Worm (Caenorhabditis elegans) whole organism, young adult: ENCODE measurements around the gene lin-48.

ENCODE experiments used
- B0019.2 ChIP-seq: fragments of 200-800 bp; sonication (Bioruptor generic); conservative IDR thresholded peaks from 2 replicates; pipeline ENCODE4 v1.3.6; 2022; ENCODE audit warnings: missing genetic modification reagents, missing genetic modification characterization, missing compliant biosample characterization
- B0035.1 ChIP-seq: sonication (generic microtip); optimal IDR thresholded peaks from 2 replicates; lab custom pipeline; 2016; ENCODE audit warnings: missing genetic modification characterization, mild to moderate bottlenecking, missing compliant biosample characterization, missing genotype, missing genetic modification reagents
- C17E4.6 ChIP-seq: fragments of 200-800 bp; sonication (Bioruptor generic); IDR thresholded peaks from 2 replicates; pipeline ENCODE4 v1.3.6; 2022; ENCODE audit warnings: missing genetic modification reagents, missing genetic modification characterization, missing compliant biosample characterization
- F22D6.2 ChIP-seq: sonication (generic microtip); optimal IDR thresholded peaks from 2 replicates; lab custom pipeline; 2016; ENCODE audit warnings: mild to moderate bottlenecking, missing genetic modification characterization, missing compliant biosample characterization
- F37B4.10 ChIP-seq: fragments of 200-800 bp; sonication (Bioruptor generic); IDR thresholded peaks from 2 replicates; pipeline ENCODE4 v1.3.6; 2022; ENCODE audit warnings: missing genetic modification characterization, missing compliant biosample characterization
- F49E8.2 ChIP-seq: sonication (generic microtip); optimal IDR thresholded peaks from 3 replicates; lab custom pipeline; 2017; ENCODE audit warnings: missing genetic modification characterization, mild to moderate bottlenecking, missing compliant biosample characterization, antibody characterized with exemption, moderate library complexity; ENCODE audit not compliant: insufficient read depth
- F52B5.7 ChIP-seq: sonication (generic microtip); optimal IDR thresholded peaks from 2 replicates; lab custom pipeline; 2016; ENCODE audit warnings: mild to moderate bottlenecking, missing genetic modification characterization, missing compliant biosample characterization
- F55B11.4 ChIP-seq: sonication (generic microtip); optimal IDR thresholded peaks from 2 replicates; lab custom pipeline; 2016; ENCODE audit warnings: missing compliant biosample characterization, missing genetic modification characterization, borderline replicate concordance; ENCODE audit not compliant: insufficient read depth
- K11D2.4 ChIP-seq: fragments of 200-800 bp; sonication (Bioruptor generic); IDR thresholded peaks from 2 replicates; pipeline ENCODE4 v1.3.6; 2022; ENCODE audit warnings: missing genetic modification reagents, missing genetic modification characterization, missing compliant biosample characterization
- ama-1 ChIP-seq, 3 experiments: fragments of 150-350 bp in 1 of 3; sonication (generic microtip) in 2 of 3; optimal IDR thresholded peaks; 2 replicates each; lab custom pipeline; 2014 to 2018; ENCODE audit warnings: missing biosample characterization in 2 of 3, missing genetic modification characterization in 2 of 3, missing genetic modification reagents in 2 of 3
- aptf-3 ChIP-seq: fragments of 200-800 bp; sonication (Bioruptor generic); IDR thresholded peaks from 2 replicates; pipeline ENCODE4 v1.3.6; 2022; ENCODE audit warnings: missing genetic modification characterization, missing compliant biosample characterization
- atf-7 ChIP-seq: sonication (generic microtip); optimal IDR thresholded peaks from 2 replicates; lab custom pipeline; 2017; ENCODE audit warnings: mild to moderate bottlenecking, missing genetic modification characterization, missing compliant biosample characterization
- bed-2 ChIP-seq: fragments of 200-800 bp; sonication (Bioruptor generic); IDR thresholded peaks from 2 replicates; pipeline ENCODE4 v1.3.6; 2022; ENCODE audit warnings: missing genetic modification reagents, missing genetic modification characterization, missing compliant biosample characterization
- ccch-3 ChIP-seq: fragments of 200-800 bp; sonication (Bioruptor generic); optimal IDR thresholded peaks from 2 replicates; lab custom pipeline; 2018; ENCODE audit warnings: mild to moderate bottlenecking, missing genetic modification characterization, missing compliant biosample characterization
- cebp-2 ChIP-seq: fragments of 200-800 bp; sonication (Bioruptor generic); IDR thresholded peaks from 2 replicates; pipeline ENCODE4 v1.3.6; 2022; ENCODE audit warnings: missing genetic modification characterization, missing compliant biosample characterization
- ceh-100 ChIP-seq: fragments of 200-800 bp; sonication (Bioruptor generic); IDR thresholded peaks from 2 replicates; pipeline ENCODE4 v1.3.6; 2022; ENCODE audit warnings: missing genetic modification reagents, missing genetic modification characterization, missing compliant biosample characterization
- ceh-27 ChIP-seq: fragments of 200-800 bp; sonication (Bioruptor generic); optimal IDR thresholded peaks from 2 replicates; lab custom pipeline; 2018; ENCODE audit warnings: mild to moderate bottlenecking, missing genetic modification characterization, moderate library complexity, missing compliant biosample characterization
- ceh-58 ChIP-seq: fragments of 200-800 bp; sonication (Bioruptor generic); IDR thresholded peaks from 2 replicates; pipeline ENCODE4 v1.3.6; 2022; ENCODE audit warnings: missing genetic modification characterization, missing compliant biosample characterization
- dox-1 ChIP-seq: fragments of 200-800 bp; sonication (Bioruptor generic); IDR thresholded peaks from 2 replicates; pipeline ENCODE4 v1.3.6; 2022; ENCODE audit warnings: missing genetic modification reagents, missing genetic modification characterization, missing compliant biosample characterization
- dpff-1 ChIP-seq: sonication (generic microtip); optimal IDR thresholded peaks from 2 replicates; lab custom pipeline; 2017; ENCODE audit warnings: mild to moderate bottlenecking, missing genetic modification characterization, missing compliant biosample characterization
- efl-1 ChIP-seq: fragments of 150-350 bp; optimal IDR thresholded peaks from 2 replicates; lab custom pipeline; 2014; ENCODE audit warnings: missing biosample characterization, missing genetic modification reagents, missing genetic modification characterization
- hlh-12 ChIP-seq: sonication (generic microtip); optimal IDR thresholded peaks from 2 replicates; lab custom pipeline; 2016; ENCODE audit warnings: missing genetic modification characterization, missing compliant biosample characterization
- hlh-26 ChIP-seq: fragments of 200-800 bp; sonication (Bioruptor generic); conservative IDR thresholded peaks from 2 replicates; pipeline ENCODE4 v1.3.6; 2022; ENCODE audit warnings: missing genetic modification reagents, missing genetic modification characterization, missing compliant biosample characterization
- hmg-1.2 ChIP-seq: fragments of 200-800 bp; sonication (Bioruptor generic); IDR thresholded peaks from 2 replicates; pipeline ENCODE4 v1.3.6; 2022; ENCODE audit warnings: missing genetic modification reagents, missing genetic modification characterization, missing compliant biosample characterization
- hrde-1 ChIP-seq: sonication (generic microtip); optimal IDR thresholded peaks from 2 replicates; lab custom pipeline; 2016; ENCODE audit warnings: missing genetic modification characterization, mild to moderate bottlenecking, missing compliant biosample characterization, moderate library complexity, missing genotype, missing genetic modification reagents, borderline replicate concordance
- let-526 ChIP-seq: fragments of 200-800 bp; sonication (Bioruptor generic); IDR thresholded peaks from 2 replicates; pipeline ENCODE4 v1.3.6; 2022; ENCODE audit warnings: missing genetic modification reagents, missing genetic modification characterization, missing compliant biosample characterization
- let-607 ChIP-seq, 2 experiments: fragments of 200-800 bp in 1 of 2; sonication (Bioruptor generic) in 1 of 2; sonication (generic microtip) in 1 of 2; optimal IDR thresholded peaks; 2 replicates each; lab custom pipeline; 2016 to 2018; ENCODE audit warnings: mild to moderate bottlenecking in 2 of 2, missing compliant biosample characterization in 2 of 2, missing genetic modification characterization in 2 of 2, moderate library complexity in 2 of 2, missing genotype in 1 of 2
- lin-35 ChIP-seq, 3 experiments: fragments of 150-350 bp in 2 of 3; sonication (generic microtip) in 1 of 3; optimal IDR thresholded peaks; 2 replicates each; lab custom pipeline; 2014 to 2018; ENCODE audit warnings: missing biosample characterization in 3 of 3, missing genetic modification characterization in 3 of 3, missing genetic modification reagents in 3 of 3
- lin-40 ChIP-seq: sonication (generic microtip); optimal IDR thresholded peaks from 2 replicates; lab custom pipeline; 2016; ENCODE audit warnings: missing genetic modification characterization, mild to moderate bottlenecking, missing compliant biosample characterization, missing genotype, missing genetic modification reagents
- lir-1 ChIP-seq: fragments of 200-800 bp; sonication (Bioruptor generic); conservative IDR thresholded peaks from 2 replicates; pipeline ENCODE4 v1.3.6; 2022; ENCODE audit warnings: missing genetic modification reagents, missing genetic modification characterization, missing compliant biosample characterization
- lsy-27 ChIP-seq: sonication (generic microtip); optimal IDR thresholded peaks from 2 replicates; lab custom pipeline; 2017; ENCODE audit warnings: missing genetic modification characterization, mild to moderate bottlenecking, missing compliant biosample characterization, antibody characterized with exemption, missing genotype, borderline replicate concordance; ENCODE audit not compliant: insufficient read depth
- mel-28 ChIP-seq: sonication (generic microtip); optimal IDR thresholded peaks from 2 replicates; lab custom pipeline; 2016; ENCODE audit warnings: borderline replicate concordance, mild to moderate bottlenecking, missing genetic modification characterization, missing compliant biosample characterization
- mes-4 ChIP-seq: sonication (generic microtip); optimal IDR thresholded peaks from 2 replicates; lab custom pipeline; 2016; ENCODE audit warnings: missing genotype, missing genetic modification characterization, missing compliant biosample characterization
- nhr-80 ChIP-seq: sonication (generic microtip); optimal IDR thresholded peaks from 2 replicates; lab custom pipeline; 2016; ENCODE audit warnings: missing genetic modification characterization, missing compliant biosample characterization
- pbrm-1 ChIP-seq: fragments of 200-800 bp; sonication (Bioruptor generic); IDR thresholded peaks from 2 replicates; pipeline ENCODE4 v1.3.6; 2022; ENCODE audit warnings: missing genetic modification reagents, missing genetic modification characterization, missing compliant biosample characterization
- rec-8 ChIP-seq, 2 experiments: sonication (generic microtip); optimal IDR thresholded peaks; 2 replicates each; lab custom pipeline; 2016; ENCODE audit warnings: mild to moderate bottlenecking in 2 of 2, missing genetic modification characterization in 2 of 2, missing genetic modification reagents in 2 of 2, missing genotype in 2 of 2, missing biosample characterization in 1 of 2, missing compliant biosample characterization in 1 of 2, moderate library complexity in 1 of 2
- sdz-38 ChIP-seq: sonication (generic microtip); optimal IDR thresholded peaks from 2 replicates; lab custom pipeline; 2016; ENCODE audit warnings: missing genotype, missing genetic modification characterization, missing compliant biosample characterization
- snpc-1.1 ChIP-seq: sonication (generic microtip); optimal IDR thresholded peaks from 2 replicates; lab custom pipeline; 2017; ENCODE audit warnings: missing genetic modification characterization, mild to moderate bottlenecking, missing compliant biosample characterization, antibody characterized with exemption, moderate library complexity, missing genotype, missing genetic modification reagents; ENCODE audit not compliant: insufficient read depth
- snpc-1.3 ChIP-seq: sonication (generic microtip); optimal IDR thresholded peaks from 2 replicates; lab custom pipeline; 2017; ENCODE audit warnings: missing genetic modification characterization, mild to moderate bottlenecking, missing compliant biosample characterization, antibody characterized with exemption, moderate library complexity, missing genotype, missing genetic modification reagents; ENCODE audit not compliant: insufficient read depth
- snpc-4 ChIP-seq, 5 experiments: fragments of 150-350 bp in 1 of 5; sonication (generic microtip) in 4 of 5; optimal IDR thresholded peaks; 2 replicates each; lab custom pipeline; 2014 to 2018; ENCODE audit warnings: missing genetic modification characterization in 5 of 5, missing biosample characterization in 3 of 5, antibody characterized with exemption in 2 of 5, mild to moderate bottlenecking in 2 of 5, missing compliant biosample characterization in 2 of 5, missing genotype in 2 of 5, moderate library complexity in 2 of 5, missing genetic modification reagents in 1 of 5
- somi-1 ChIP-seq: fragments of 200-800 bp; sonication (Bioruptor generic); optimal IDR thresholded peaks from 2 replicates; lab custom pipeline; 2018; ENCODE audit warnings: mild to moderate bottlenecking, missing genetic modification characterization, missing compliant biosample characterization
- tbx-9 ChIP-seq: sonication (generic microtip); optimal IDR thresholded peaks from 2 replicates; lab custom pipeline; 2016; ENCODE audit warnings: borderline replicate concordance, missing genetic modification characterization, inconsistent platforms, missing compliant biosample characterization

lin-48 gene

DNA sequence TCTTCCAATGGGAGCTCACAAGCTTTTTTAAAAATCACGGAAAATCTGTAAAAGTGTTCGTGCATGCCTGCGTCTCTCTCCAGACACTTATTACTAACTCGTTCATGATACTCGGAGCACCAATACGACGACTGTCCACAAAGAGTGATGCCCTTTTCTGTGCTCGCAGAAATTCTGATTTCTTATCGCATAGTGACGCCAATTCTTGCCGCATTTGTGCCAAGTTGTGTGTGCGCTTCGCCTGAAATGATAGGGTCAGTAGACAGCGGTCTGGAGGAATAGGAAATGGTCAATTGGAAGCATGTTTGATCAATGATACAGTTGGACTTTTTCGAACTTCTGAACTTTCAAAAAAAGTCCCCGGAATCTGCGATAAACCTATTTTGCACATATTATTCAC lies 18.8 kb downstream of the lin-48 start:
- no peak for TF ChIP-seq ccch-3 (GFP tag; lab: Kevin White, UChicago)
- TF ChIP-seq cebp-2: no peak
- TF ChIP-seq pbrm-1 (GFP tag; lab: Robert Waterston, UW): no peak
- TF ChIP-seq nhr-80 (tag; lab: Kevin White, UChicago): peak; percentile 91
- TF ChIP-seq lin-35 (GFP tag; optimal IDR thresholded peaks at IDR 0.05; lab: Kevin White, UChicago): no peak
- TF ChIP-seq ceh-58 (GFP tag; lab: Robert Waterston, UW): no peak
- no peak for TF ChIP-seq lir-1 (GFP tag; lab: Robert Waterston, UW)
- no peak for TF ChIP-seq lin-40
- TF ChIP-seq mel-28 (tag; lab: Kevin White, UChicago): no peak
- TF ChIP-seq F22D6.2 (tag; lab: Kevin White, UChicago): no peak
- TF ChIP-seq ceh-27: no peak
- no peak for TF ChIP-seq ama-1 (optimal IDR thresholded peaks at IDR 0.05; lab: Kevin White, UChicago)
- no peak for TF ChIP-seq ama-1 (GFP tag; optimal IDR thresholded peaks at IDR 0.05; lab: Kevin White, UChicago)
- TF ChIP-seq B0035.1 (tag; lab: Kevin White, UChicago): no peak
- TF ChIP-seq hmg-1.2: no peak
- no peak for TF ChIP-seq hlh-26 (GFP tag; lab: Robert Waterston, UW)
- peak; percentile 2 for TF ChIP-seq atf-7
- TF ChIP-seq snpc-1.1 (tag; lab: Kevin White, UChicago): no peak
- TF ChIP-seq hlh-12 (tag; lab: Kevin White, UChicago): no peak
- TF ChIP-seq aptf-3 (GFP tag; lab: Robert Waterston, UW): no peak
- no peak for TF ChIP-seq let-526 (GFP tag; lab: Robert Waterston, UW)
- peak; percentile 27; the same call in 1 of the 2 replicates for TF ChIP-seq dox-1 (GFP tag; lab: Robert Waterston, UW)
- no peak for TF ChIP-seq lsy-27 (tag; lab: Kevin White, UChicago)
- no peak for TF ChIP-seq hrde-1 (tag; lab: Kevin White, UChicago)
- no peak for TF ChIP-seq bed-2 (GFP tag; lab: Robert Waterston, UW)
- TF ChIP-seq somi-1: no peak

DNA sequence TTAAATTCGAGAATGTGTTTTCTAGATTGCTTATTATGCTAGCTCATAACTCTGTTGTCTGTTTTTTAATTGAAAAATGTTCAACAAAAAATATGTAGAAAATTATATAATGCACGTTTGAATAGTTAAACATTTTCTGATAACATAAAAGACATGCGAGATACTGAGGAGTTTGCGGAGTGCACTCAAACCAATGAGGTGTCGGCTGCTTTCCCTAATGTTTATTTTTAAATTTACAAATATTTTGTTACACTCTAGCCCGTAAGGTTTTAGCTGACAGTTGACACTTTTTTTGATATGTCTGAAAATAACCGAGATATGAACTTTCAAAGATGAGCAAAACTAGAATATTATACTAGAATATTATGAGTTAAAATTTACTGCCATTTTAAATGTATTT lies 19.3 kb downstream of the lin-48 start:
- TF ChIP-seq snpc-4 (GFP tag; optimal IDR thresholded peaks at IDR 0.05; lab: Kevin White, UChicago) (no peak), snpc-4 (tag; optimal IDR thresholded peaks at IDR 0.05; lab: Kevin White, UChicago) (peak in 3 of 4 experiments; percentile 46 to 81 (median 59)), ceh-100 (GFP tag; lab: Robert Waterston, UW) (no peak)

DNA sequence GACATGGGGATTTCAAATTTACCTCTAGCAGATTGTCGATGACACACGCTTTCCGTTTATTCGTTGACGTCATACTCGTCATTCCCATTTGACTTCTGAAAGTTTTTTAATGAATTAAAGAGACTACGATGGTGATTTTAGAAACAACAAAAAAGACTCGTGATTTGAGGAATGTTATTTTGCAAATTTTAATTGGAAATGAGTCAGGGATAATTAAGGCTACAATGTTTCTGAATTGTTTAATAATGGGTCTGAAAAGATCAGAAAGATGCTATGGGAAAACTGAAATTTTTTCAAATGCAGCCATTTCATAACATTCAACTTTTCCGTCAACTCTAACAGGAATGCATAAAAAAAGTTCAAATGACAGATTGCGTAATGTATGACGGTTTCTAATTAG lies 20.2 kb downstream of the lin-48 start, which contains the start of gene C44F1.1:
Gene C44F1.1, minus strand, starts transcription at position 101 of the 400 bp plus-strand sequence.
- TF ChIP-seq mel-28 (tag; lab: Kevin White, UChicago): no peak
- TF ChIP-seq F55B11.4: no peak
- TF ChIP-seq dpff-1 (tag; lab: Kevin White, UChicago): no peak
- TF ChIP-seq hmg-1.2: no peak
- TF ChIP-seq rec-8 (tag; optimal IDR thresholded peaks at IDR 0.05; lab: Kevin White, UChicago): no peak

ce11 chrIII:3768200-3768599 lies 23.0 kb downstream of the lin-48 start, which contains the start of gene gmeb-3:
gmeb-3 (plus strand) TSS chrIII:3768500.
- TF ChIP-seq K11D2.4 (GFP tag; lab: Robert Waterston, UW) (no peak), snpc-1.3 (no peak), B0019.2 (GFP tag; lab: Robert Waterston, UW) (no peak), mes-4 (tag; lab: Kevin White, UChicago) (no peak), C17E4.6 (GFP tag; lab: Robert Waterston, UW) (no peak), F49E8.2 (no peak), tbx-9 (tag; lab: Kevin White, UChicago) (no peak), sdz-38 (tag; lab: Kevin White, UChicago) (no peak), efl-1 (GFP tag; lab: Kevin White, UChicago) (no peak), somi-1 (no peak), let-607 (tag; optimal IDR thresholded peaks at IDR 0.05; lab: Kevin White, UChicago) (no peak), ceh-100 (GFP tag; lab: Robert Waterston, UW) (no peak), F52B5.7 (tag; lab: Kevin White, UChicago) (no peak), F37B4.10 (GFP tag; lab: Robert Waterston, UW) (no peak), hrde-1 (tag; lab: Kevin White, UChicago) (no peak)
